Fruit fly (Drosophila melanogaster): ENCODE results near the gene CG43208.

DNA sequence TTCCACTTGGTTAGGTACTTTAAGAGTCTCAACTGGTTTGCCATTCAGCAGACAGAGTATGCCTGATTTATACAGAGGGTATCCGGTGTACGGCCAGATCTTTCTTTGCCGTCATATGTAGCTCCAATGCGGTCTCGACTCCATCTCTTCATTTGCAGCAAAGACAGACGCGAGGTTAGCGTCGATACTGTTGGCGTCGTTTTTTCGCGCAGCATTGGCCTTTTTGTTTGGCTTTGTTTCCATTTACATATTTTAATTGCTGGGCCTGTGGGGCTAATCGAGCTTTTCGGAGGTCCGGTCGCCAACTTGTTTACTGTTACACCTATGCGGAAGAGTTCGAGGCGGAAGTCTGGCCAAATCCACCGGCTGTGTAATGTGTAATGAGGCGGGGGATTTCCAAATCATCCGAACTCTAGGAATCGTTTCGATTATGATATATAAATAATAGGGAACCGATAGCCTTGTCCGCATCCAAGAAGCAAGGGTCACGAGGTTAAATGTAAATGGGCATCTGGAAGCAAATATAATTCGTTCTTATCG lies 28.9 kb upstream of the CG43208 start:
- TF ChIP-seq psq (optimal IDR thresholded peaks at IDR 0.05): no peak
- TF ChIP-seq ttk (optimal IDR thresholded peaks at IDR 0.05): no peak
